Fruit fly (Drosophila melanogaster): Measurements from ENCODE around the gene Ctr1C.

- TF ChIP-seq Dll (optimal IDR thresholded peaks at IDR 0.05) (no peak), EcR (GFP tag; optimal IDR thresholded peaks at IDR 0.05) (no peak), pan (optimal IDR thresholded peaks at IDR 0.05) (no peak), psq (optimal IDR thresholded peaks at IDR 0.05) (no peak)
Observed at dm6 chr3R:30959400-30959799, 4.7 kb downstream of the Ctr1C start, which contains the start of gene CG15548.

Data from whole organism.